Fruit fly (Drosophila melanogaster): Measurements from ENCODE around the gene CG11854.

- TF ChIP-seq CG6254 (GFP tag; optimal IDR thresholded peaks at IDR 0.05) (no peak), CG14860 (GFP tag; IDR thresholded peaks at IDR 0.05; ENCODE audit: partially characterized antibody) (no peak), aop (GFP tag; IDR thresholded peaks at IDR 0.05) (no peak), ttk (GFP tag; IDR thresholded peaks at IDR 0.05) (no peak), unpg (GFP tag; optimal IDR thresholded peaks at IDR 0.05) (no peak), row (GFP tag; IDR thresholded peaks at IDR 0.05) (no peak), Tbp (GFP tag; optimal IDR thresholded peaks at IDR 0.05) (no peak)
These were observed 46.9 kb upstream of the CG11854 start, which contains the start of gene CG13653 for dm6 chr3R:25194723-25195577.
